Fruit fly (Drosophila melanogaster) whole organism, pupa: ENCODE data around the gene CG13055.

ENCODE experiments used
- CG10348 ChIP-seq: fragments of 200-800 bp; sonication (Bioruptor generic); IDR thresholded peaks from 2 replicates; pipeline ENCODE4 v1.3.6; 2022; ENCODE audit warnings: missing biosample characterization, missing genetic modification characterization
- CG12605 ChIP-seq: fragments of 200-800 bp; sonication (Bioruptor generic); IDR thresholded peaks from 2 replicates; pipeline ENCODE4 v1.3.6; 2022; ENCODE audit warnings: missing biosample characterization, missing genetic modification characterization
- CG13204 ChIP-seq: fragments of 200-800 bp; sonication (Bioruptor generic); optimal IDR thresholded peaks from 2 replicates; lab custom pipeline; 2018; ENCODE audit warnings: missing biosample characterization, mild to moderate bottlenecking, missing genetic modification characterization, moderate library complexity
- CG14655 ChIP-seq: fragments of 200-800 bp; sonication (Bioruptor generic); optimal IDR thresholded peaks from 3 replicates; lab custom pipeline; 2017; ENCODE audit warnings: mild to moderate bottlenecking, missing biosample characterization, missing genetic modification reagents, missing genetic modification characterization
- CG15710 ChIP-seq: fragments of 200-800 bp; sonication (Bioruptor generic); optimal IDR thresholded peaks from 2 replicates; lab custom pipeline; 2018; ENCODE audit warnings: missing biosample characterization, mild to moderate bottlenecking, missing genetic modification characterization, moderate library complexity
- CG17806 ChIP-seq: fragments of 200-800 bp; sonication (Bioruptor generic); optimal IDR thresholded peaks from 2 replicates; lab custom pipeline; 2018; ENCODE audit warnings: missing biosample characterization, mild to moderate bottlenecking, missing genetic modification characterization, moderate library complexity
- CG32121 ChIP-seq: fragments of 200-800 bp; sonication (Bioruptor generic); IDR thresholded peaks from 2 replicates; pipeline ENCODE4 v1.3.6; 2022; ENCODE audit warnings: missing biosample characterization, missing genetic modification characterization
- CG34367 ChIP-seq: fragments of 200-800 bp; sonication (Bioruptor generic); optimal IDR thresholded peaks from 2 replicates; lab custom pipeline; 2018; ENCODE audit warnings: missing biosample characterization, mild to moderate bottlenecking, missing genetic modification characterization
- CG4496 ChIP-seq: fragments of 200-800 bp; sonication (Bioruptor generic); IDR thresholded peaks from 3 replicates; pipeline ENCODE4 v1.3.6; 2022; ENCODE audit warnings: missing biosample characterization, missing genetic modification characterization
- CG8301 ChIP-seq: fragments of 200-800 bp; sonication (Bioruptor generic); optimal IDR thresholded peaks from 2 replicates; lab custom pipeline; 2018; ENCODE audit warnings: missing biosample characterization, mild to moderate bottlenecking, missing genetic modification characterization
- CG9948 ChIP-seq: fragments of 200-800 bp; sonication (Bioruptor generic); optimal IDR thresholded peaks from 2 replicates; lab custom pipeline; 2018; ENCODE audit warnings: missing biosample characterization, mild to moderate bottlenecking, missing genetic modification characterization, moderate library complexity
- D1 ChIP-seq: fragments of 200-800 bp; sonication (Bioruptor generic); optimal IDR thresholded peaks from 2 replicates; lab custom pipeline; 2018; ENCODE audit warnings: missing biosample characterization, mild to moderate bottlenecking, missing genetic modification characterization, moderate library complexity
- EcR ChIP-seq: fragments of 200-800 bp; sonication (Bioruptor generic); optimal IDR thresholded peaks from 3 replicates; lab custom pipeline; 2019; ENCODE audit warnings: missing biosample characterization, missing genetic modification characterization, mild to moderate bottlenecking, moderate library complexity, missing genetic modification reagents
- Ets98B ChIP-seq: fragments of 200-800 bp; sonication (Bioruptor generic); IDR thresholded peaks from 2 replicates; pipeline ENCODE4 v1.3.6; 2022; ENCODE audit warnings: missing biosample characterization, missing genetic modification characterization
- Pif1A ChIP-seq: fragments of 200-800 bp; sonication (Bioruptor generic); optimal IDR thresholded peaks from 3 replicates; lab custom pipeline; 2016; ENCODE audit warnings: missing biosample characterization, missing genetic modification characterization
- Pif1B ChIP-seq: fragments of 200-800 bp; sonication (Bioruptor generic); optimal IDR thresholded peaks from 3 replicates; lab custom pipeline; 2016; ENCODE audit warnings: missing biosample characterization, missing genetic modification characterization
- Snoo ChIP-seq: fragments of 200-800 bp; sonication (Bioruptor generic); optimal IDR thresholded peaks from 3 replicates; lab custom pipeline; 2017; ENCODE audit warnings: missing biosample characterization, mild to moderate bottlenecking, missing genetic modification characterization, inconsistent platforms
- fd96Ca ChIP-seq: fragments of 200-800 bp; sonication (Bioruptor generic); IDR thresholded peaks from 3 replicates; pipeline ENCODE4 v1.3.6; 2022; ENCODE audit warnings: missing biosample characterization, missing genetic modification characterization
- gl ChIP-seq: fragments of 200-800 bp; sonication (Bioruptor generic); optimal IDR thresholded peaks from 2 replicates; lab custom pipeline; 2018; ENCODE audit warnings: missing biosample characterization, mild to moderate bottlenecking, missing genetic modification characterization
- rn ChIP-seq: fragments of 200-800 bp; sonication (Bioruptor generic); IDR thresholded peaks from 2 replicates; pipeline ENCODE4 v1.3.6; 2022; ENCODE audit warnings: missing biosample characterization, missing genetic modification characterization

Gene CG13055

dm6 chr3L:16201028-16201427 lies 51.1 kb downstream of the CG13055 start, which contains the start of gene dls:
Gene dls, plus strand, starts transcription at chr3L:16201328.
- TF ChIP-seq Snoo (tag; lab: Kevin White, UChicago) (no peak), CG9948 (no peak), CG34367 (no peak), CG10348 (GFP tag; lab: Robert Waterston, UW) (no peak), CG32121 (GFP tag; lab: Robert Waterston, UW) (no peak), gl (no peak)
- TF ChIP-seq, all 21 proteins: peak for 0

DNA sequence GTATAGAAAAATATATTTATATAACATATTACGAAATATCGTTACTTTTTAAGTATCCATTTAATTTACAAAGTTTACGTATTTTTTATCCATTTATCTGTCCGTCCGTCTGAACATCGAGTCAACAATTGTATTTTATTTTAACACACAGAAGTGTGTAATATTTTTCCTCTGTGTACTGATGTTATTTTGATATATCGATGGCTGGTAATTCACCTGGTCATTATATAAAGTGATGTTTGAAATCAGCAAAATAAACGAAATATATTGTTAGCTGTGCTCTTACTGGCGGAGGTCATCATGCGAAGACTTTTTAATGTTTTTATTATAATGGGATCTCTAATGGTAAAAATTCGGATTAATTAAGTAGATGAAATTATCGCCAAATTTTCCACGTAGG lies 52.2 kb downstream of the CG13055 start, which contains the start of gene CG33689:
TSS of gene CG33689 (plus strand) at position 301 of the 400 bp plus-strand sequence.
- no peak for TF ChIP-seq D1 (tag; lab: Kevin White, UChicago)
- TF ChIP-seq CG4496 (GFP tag; lab: Robert Waterston, UW): no peak
- no peak for TF ChIP-seq Pif1B
- TF ChIP-seq CG32121 (GFP tag; lab: Robert Waterston, UW): no peak
- TF ChIP-seq EcR (GFP tag; lab: Kevin White, UChicago): no peak
- TF ChIP-seq CG14655 (GFP tag; lab: Kevin White, UChicago): no peak
- no peak for TF ChIP-seq CG13204 (GFP tag; lab: Kevin White, UChicago)
- TF ChIP-seq CG8301 (tag; lab: Kevin White, UChicago): no peak
- no peak for TF ChIP-seq rn (GFP tag; lab: Robert Waterston, UW)
- TF ChIP-seq CG17806 (tag; lab: Kevin White, UChicago): no peak
- TF ChIP-seq CG34367: no peak
- TF ChIP-seq CG12605 (GFP tag; lab: Robert Waterston, UW): no peak
- no peak for TF ChIP-seq gl
- no peak for TF ChIP-seq fd96Ca (GFP tag; lab: Robert Waterston, UW)
- TF ChIP-seq Ets98B (GFP tag; lab: Robert Waterston, UW): no peak
- no peak for TF ChIP-seq CG9948
- TF ChIP-seq CG15710: no peak
- TF ChIP-seq Pif1A (GFP tag; lab: Kevin White, UChicago): no peak
- no peak for TF ChIP-seq Snoo (tag; lab: Kevin White, UChicago)
